Worm (Caenorhabditis elegans) whole organism, early embryonic: ENCODE results near the gene mrps-31.

Experiments
- ama-1 ChIP-seq: fragments of 150-350 bp; optimal IDR thresholded peaks from 2 replicates; lab custom pipeline; 2014
- ceh-36 ChIP-seq: sonication (generic microtip); optimal IDR thresholded peaks from 2 replicates; lab custom pipeline; 2016; ENCODE audit warnings: missing genetic modification characterization, inconsistent platforms, missing compliant biosample characterization
- flt-1 ChIP-seq: fragments of 200-800 bp; sonication (Bioruptor generic); IDR thresholded peaks from 2 replicates; pipeline ENCODE4 v1.3.6; 2022; ENCODE audit warnings: missing genetic modification characterization, missing compliant biosample characterization
- hmg-4 ChIP-seq: fragments of 200-800 bp; sonication (Bioruptor generic); optimal IDR thresholded peaks from 2 replicates; lab custom pipeline; 2018; ENCODE audit warnings: mild to moderate bottlenecking, missing genetic modification characterization, missing compliant biosample characterization
- sea-1 ChIP-seq: fragments of 200-800 bp; sonication (Bioruptor generic); conservative IDR thresholded peaks from 2 replicates; pipeline ENCODE4 v1.3.6; 2022; ENCODE audit warnings: missing genetic modification characterization, missing compliant biosample characterization

DNA sequence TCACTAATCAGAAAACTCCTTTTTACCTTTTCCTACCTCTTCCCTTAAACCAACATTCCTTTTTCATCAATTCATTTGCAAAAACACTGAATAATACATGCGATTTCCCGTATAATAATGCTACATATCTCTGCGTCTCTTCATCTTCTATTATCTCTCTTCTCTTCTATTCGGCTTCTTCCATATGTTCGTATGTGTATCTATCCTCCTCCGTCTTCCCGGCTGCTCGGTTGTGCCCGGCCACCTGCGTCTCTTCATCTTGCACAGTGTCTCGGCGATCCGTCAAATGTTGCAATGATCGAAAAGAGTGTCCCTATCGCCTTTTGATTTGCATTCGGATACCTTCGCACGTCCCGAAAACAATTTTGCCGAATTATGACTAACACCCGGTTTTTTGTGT lies 46.8 kb downstream of the mrps-31 start:
- no peak for TF ChIP-seq ama-1 (lab: Kevin White, UChicago)
- TF ChIP-seq flt-1 (GFP tag; lab: Robert Waterston, UW): no peak
- no peak for TF ChIP-seq sea-1 (GFP tag; lab: Robert Waterston, UW)
- peak; percentile 34 for TF ChIP-seq hmg-4 (GFP tag; lab: Kevin White, UChicago)
- no peak for TF ChIP-seq ceh-36 (tag; lab: Kevin White, UChicago)
